ENCODE assay signal across 1 fruit fly cellular context in the genomic region with DNA sequence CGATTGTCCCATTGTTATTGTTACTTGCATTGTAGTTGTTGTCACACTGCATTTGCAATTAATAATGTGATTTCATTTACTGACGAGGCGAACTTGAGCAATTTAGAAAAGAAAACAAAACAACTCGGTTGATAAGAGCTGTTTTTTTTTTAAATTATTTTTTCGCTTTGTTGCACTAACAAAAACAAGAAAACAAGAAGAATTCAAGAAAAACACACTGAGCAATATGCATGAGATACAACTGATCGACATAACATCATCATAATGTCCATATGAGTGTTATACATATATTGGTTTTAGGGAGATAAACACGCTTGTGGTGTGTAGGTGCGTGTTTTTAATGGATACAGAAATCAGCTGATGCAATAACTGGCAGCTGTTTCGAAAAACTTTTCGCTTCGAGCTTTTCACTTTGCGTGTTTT.
TF ChIP-seq lines count a peak whose summit lies in the region.

No protein-coding gene starts in this region.

TF ChIP-seq in whole organism, embryonic, 481 proteins besides CTCF, POLR2A, EP300 and RAD21 (continued from another document and continues in another):
- TF ChIP-seq Ada2b (GFP tag; IDR thresholded peaks at IDR 0.05; lab: Robert Waterston, UW): peak; percentile 7; the same call in 1 of the 2 replicates
- peak; percentile 40 for TF ChIP-seq CG34376 (GFP tag; optimal IDR thresholded peaks at IDR 0.05; lab: Kevin White, UChicago)
- no peak for TF ChIP-seq Nf-YA (GFP tag; IDR thresholded peaks at IDR 0.05; lab: Robert Waterston, UW)
- no peak for TF ChIP-seq CG13775 (GFP tag; optimal IDR thresholded peaks at IDR 0.05; lab: Kevin White, UChicago)
- no peak for TF ChIP-seq CG11398 (GFP tag; optimal IDR thresholded peaks at IDR 0.05; lab: Kevin White, UChicago)
- TF ChIP-seq lab (GFP tag; optimal IDR thresholded peaks at IDR 0.05; lab: Kevin White, UChicago): peak; percentile 54
- no peak for TF ChIP-seq btn (GFP tag; optimal IDR thresholded peaks at IDR 0.05; lab: Kevin White, UChicago)
- TF ChIP-seq hth (optimal IDR thresholded peaks at IDR 0.05; lab: Kevin White, UChicago): no peak
- TF ChIP-seq Dbx (GFP tag; IDR thresholded peaks at IDR 0.05; lab: Robert Waterston, UW): 0 out of 3 replicates have a peak, but pooled peaks have one; percentile 30
- TF ChIP-seq CG5245 (GFP tag; optimal IDR thresholded peaks at IDR 0.05; lab: Kevin White, UChicago): no peak
- TF ChIP-seq zfh1 (GFP tag; IDR thresholded peaks at IDR 0.05; lab: Robert Waterston, UW): no peak
- peak; percentile 40 for TF ChIP-seq CG7987 (GFP tag; optimal IDR thresholded peaks at IDR 0.05; lab: Kevin White, UChicago)
- TF ChIP-seq CG13894 (tag; optimal IDR thresholded peaks at IDR 0.05; lab: Kevin White, UChicago): peak; percentile 52
- TF ChIP-seq yki (optimal IDR thresholded peaks at IDR 0.05; lab: Kevin White, UChicago): no peak
- TF ChIP-seq tll (GFP tag; optimal IDR thresholded peaks at IDR 0.05; lab: Kevin White, UChicago): no peak
- peak; percentile 28 for TF ChIP-seq sug (tag; optimal IDR thresholded peaks at IDR 0.05; lab: Kevin White, UChicago)
- peak; percentile 5 for TF ChIP-seq CG15514 (GFP tag; optimal IDR thresholded peaks at IDR 0.05; lab: Kevin White, UChicago)
- TF ChIP-seq CG6791 (GFP tag; IDR thresholded peaks at IDR 0.05; lab: Robert Waterston, UW; ENCODE audit: partially characterized antibody): no peak
- TF ChIP-seq croc (GFP tag; conservative IDR thresholded peaks at IDR 0.05; lab: Robert Waterston, UW): no peak
- no peak for TF ChIP-seq CG8089 (GFP tag; optimal IDR thresholded peaks at IDR 0.05; lab: Kevin White, UChicago)
- TF ChIP-seq caup (GFP tag; optimal IDR thresholded peaks at IDR 0.05; lab: Kevin White, UChicago; ENCODE audit: severe bottlenecking): peak; percentile 67
- peak; percentile 33 for TF ChIP-seq pho (GFP tag; optimal IDR thresholded peaks at IDR 0.05; lab: Kevin White, UChicago)
- TF ChIP-seq Hr78 (GFP tag; optimal IDR thresholded peaks at IDR 0.05; lab: Kevin White, UChicago): no peak
- TF ChIP-seq aop (GFP tag; IDR thresholded peaks at IDR 0.05; lab: Robert Waterston, UW): no peak
- no peak for TF ChIP-seq sens-2 (GFP tag; IDR thresholded peaks at IDR 0.05; lab: Robert Waterston, UW)
- TF ChIP-seq sob (GFP tag; IDR thresholded peaks at IDR 0.05; lab: Robert Waterston, UW): peak; percentile 26; the same call in 1 of the 2 replicates
- no peak for TF ChIP-seq MESR4 (GFP tag; optimal IDR thresholded peaks at IDR 0.05; lab: Kevin White, UChicago)
- TF ChIP-seq Pdp1 (GFP tag; optimal IDR thresholded peaks at IDR 0.05; lab: Kevin White, UChicago): peak in 1 of 2 experiments; percentile 68
- TF ChIP-seq ken (GFP tag; IDR thresholded peaks at IDR 0.05; lab: Robert Waterston, UW): no peak
- no peak for TF ChIP-seq CG7372 (GFP tag; IDR thresholded peaks at IDR 0.05; lab: Robert Waterston, UW)
- no peak for TF ChIP-seq CG10979 (tag; optimal IDR thresholded peaks at IDR 0.05; lab: Kevin White, UChicago)
- peak; percentile 18; the same call in 1 of the 2 replicates for TF ChIP-seq CG14014 (GFP tag; IDR thresholded peaks at IDR 0.05; lab: Robert Waterston, UW)
- TF ChIP-seq CG4360 (GFP tag; IDR thresholded peaks at IDR 0.05; lab: Robert Waterston, UW): 0 out of 2 replicates have a peak, but pooled peaks have one; percentile 37
- no peak for TF ChIP-seq CG15479 (GFP tag; optimal IDR thresholded peaks at IDR 0.05; lab: Kevin White, UChicago)
- TF ChIP-seq vvl (GFP tag; IDR thresholded peaks at IDR 0.05; lab: Robert Waterston, UW): peak; percentile 52
- no peak for TF ChIP-seq CG10267 (tag; optimal IDR thresholded peaks at IDR 0.05; lab: Kevin White, UChicago)
- no peak for TF ChIP-seq sna (GFP tag; IDR thresholded peaks at IDR 0.05; lab: Robert Waterston, UW; ENCODE audit: partially characterized antibody)
- no peak for TF ChIP-seq CG10959 (GFP tag; IDR thresholded peaks at IDR 0.05; lab: Robert Waterston, UW)
- TF ChIP-seq bcd (GFP tag; optimal IDR thresholded peaks at IDR 0.05; lab: Kevin White, UChicago): peak; percentile 12
- no peak for TF ChIP-seq hkb (optimal IDR thresholded peaks at IDR 0.05; lab: Kevin White, UChicago)
- TF ChIP-seq hkb (GFP tag; IDR thresholded peaks at IDR 0.05; lab: Robert Waterston, UW): peak; percentile 12; the same call in 1 of the 2 replicates
- TF ChIP-seq zf30C (GFP tag; optimal IDR thresholded peaks at IDR 0.05; lab: Kevin White, UChicago): no peak
- TF ChIP-seq pnt (GFP tag; optimal IDR thresholded peaks at IDR 0.05; lab: Kevin White, UChicago): no peak
- TF ChIP-seq CG12769 (tag; optimal IDR thresholded peaks at IDR 0.05; lab: Kevin White, UChicago): peak; percentile 64
- TF ChIP-seq B-H2 (GFP tag; optimal IDR thresholded peaks at IDR 0.05; lab: Kevin White, UChicago): peak; percentile 27
- TF ChIP-seq CG10543 (GFP tag; optimal IDR thresholded peaks at IDR 0.05; lab: Kevin White, UChicago): peak; percentile 28
- TF ChIP-seq Dip2 (GFP tag; IDR thresholded peaks at IDR 0.05; lab: Robert Waterston, UW): no peak
- TF ChIP-seq Med (GFP tag; lab: Kevin White, UChicago): peak; percentile 75
- no peak for TF ChIP-seq Dek (tag; optimal IDR thresholded peaks at IDR 0.05; lab: Kevin White, UChicago)
- no peak for TF ChIP-seq luna (GFP tag; optimal IDR thresholded peaks at IDR 0.05; lab: Kevin White, UChicago)
- peak; percentile 33 for TF ChIP-seq ATbp (GFP tag; optimal IDR thresholded peaks at IDR 0.05; lab: Kevin White, UChicago)
- TF ChIP-seq CG17802 (tag; optimal IDR thresholded peaks at IDR 0.05; lab: Kevin White, UChicago): no peak
- no peak for TF ChIP-seq Trl (optimal IDR thresholded peaks at IDR 0.05; lab: Kevin White, UChicago)
- no peak for TF ChIP-seq Trl (GFP tag; optimal IDR thresholded peaks at IDR 0.05; lab: Kevin White, UChicago)
- TF ChIP-seq Fer1 (GFP tag; optimal IDR thresholded peaks at IDR 0.05; lab: Kevin White, UChicago): peak; percentile 24
- TF ChIP-seq YL-1 (GFP tag; optimal IDR thresholded peaks at IDR 0.05; lab: Kevin White, UChicago): no peak
- no peak for TF ChIP-seq Dll (GFP tag; IDR thresholded peaks at IDR 0.05; lab: Robert Waterston, UW; ENCODE audit: partially characterized antibody)
- no peak for TF ChIP-seq CG10462 (GFP tag; optimal IDR thresholded peaks at IDR 0.05; lab: Kevin White, UChicago)
- TF ChIP-seq CG17359 (tag; optimal IDR thresholded peaks at IDR 0.05; lab: Kevin White, UChicago): peak; percentile 6
- TF ChIP-seq da (GFP tag; optimal IDR thresholded peaks at IDR 0.05; lab: Kevin White, UChicago): no peak
- no peak for TF ChIP-seq br (optimal IDR thresholded peaks at IDR 0.05; lab: Kevin White, UChicago)
- no peak for TF ChIP-seq CG34422 (GFP tag; IDR thresholded peaks at IDR 0.05; lab: Robert Waterston, UW)
- TF ChIP-seq CG13624 (GFP tag; optimal IDR thresholded peaks at IDR 0.05; lab: Kevin White, UChicago): peak; percentile 14
- no peak for TF ChIP-seq Dfd (GFP tag; optimal IDR thresholded peaks at IDR 0.05; lab: Kevin White, UChicago)
- peak; percentile 55 for TF ChIP-seq CG12299 (tag; optimal IDR thresholded peaks at IDR 0.05; lab: Kevin White, UChicago)
- no peak for TF ChIP-seq CG2116 (GFP tag; optimal IDR thresholded peaks at IDR 0.05; lab: Kevin White, UChicago)
- peak; percentile 18 for TF ChIP-seq CG12744 (GFP tag; optimal IDR thresholded peaks at IDR 0.05; lab: Kevin White, UChicago)
- TF ChIP-seq slbo (GFP tag; IDR thresholded peaks at IDR 0.05; lab: Robert Waterston, UW): no peak
- no peak for TF ChIP-seq gfzf (GFP tag; optimal IDR thresholded peaks at IDR 0.05; lab: Kevin White, UChicago)
- TF ChIP-seq HmgD (GFP tag; optimal IDR thresholded peaks at IDR 0.05; lab: Kevin White, UChicago): no peak
- no peak for TF ChIP-seq CG11456 (GFP tag; IDR thresholded peaks at IDR 0.05; lab: Robert Waterston, UW)
- no peak for TF ChIP-seq ash1 (GFP tag; optimal IDR thresholded peaks at IDR 0.05; lab: Kevin White, UChicago)
- no peak for TF ChIP-seq ac (GFP tag; optimal IDR thresholded peaks at IDR 0.05; lab: Kevin White, UChicago)
- no peak for TF ChIP-seq CG18476 (GFP tag; optimal IDR thresholded peaks at IDR 0.05; lab: Kevin White, UChicago)
- no peak for TF ChIP-seq pzg (GFP tag; optimal IDR thresholded peaks at IDR 0.05; lab: Kevin White, UChicago)
- no peak for TF ChIP-seq CG9817 (tag; optimal IDR thresholded peaks at IDR 0.05; lab: Kevin White, UChicago)
- TF ChIP-seq Bgb (GFP tag; IDR thresholded peaks at IDR 0.05; lab: Robert Waterston, UW; ENCODE audit: partially characterized antibody): no peak
- no peak for TF ChIP-seq Nf-YB (GFP tag; optimal IDR thresholded peaks at IDR 0.05; lab: Kevin White, UChicago)
- TF ChIP-seq Sox100B (GFP tag; optimal IDR thresholded peaks at IDR 0.05; lab: Kevin White, UChicago): no peak
- TF ChIP-seq CG8944 (GFP tag; optimal IDR thresholded peaks at IDR 0.05; lab: Kevin White, UChicago): no peak
- peak; percentile 6 for TF ChIP-seq CG1529 (GFP tag; optimal IDR thresholded peaks at IDR 0.05; lab: Kevin White, UChicago)
- TF ChIP-seq CG6654 (GFP tag; optimal IDR thresholded peaks at IDR 0.05; lab: Kevin White, UChicago): no peak
- peak; percentile 55; the same call in 1 of the 2 replicates for TF ChIP-seq Rfx (GFP tag; IDR thresholded peaks at IDR 0.05; lab: Robert Waterston, UW)
- TF ChIP-seq eyg (GFP tag; optimal IDR thresholded peaks at IDR 0.05; lab: Kevin White, UChicago): no peak
- TF ChIP-seq Asciz (GFP tag; optimal IDR thresholded peaks at IDR 0.05; lab: Kevin White, UChicago): peak; percentile 45
- TF ChIP-seq CG1792 (GFP tag; optimal IDR thresholded peaks at IDR 0.05; lab: Kevin White, UChicago): peak; percentile 0
- no peak for TF ChIP-seq CG31224 (GFP tag; IDR thresholded peaks at IDR 0.05; lab: Robert Waterston, UW)
- no peak for TF ChIP-seq CG8290 (GFP tag; optimal IDR thresholded peaks at IDR 0.05; lab: Kevin White, UChicago)
- peak in 1 of 2 experiments; percentile 67 for TF ChIP-seq CG8290 (tag; optimal IDR thresholded peaks at IDR 0.05; lab: Kevin White, UChicago)
- TF ChIP-seq CG14441 (GFP tag; IDR thresholded peaks at IDR 0.05; lab: Robert Waterston, UW): no peak
- TF ChIP-seq CrebB (tag; optimal IDR thresholded peaks at IDR 0.05; lab: Kevin White, UChicago): peak; percentile 3
- no peak for TF ChIP-seq CG7786 (GFP tag; optimal IDR thresholded peaks at IDR 0.05; lab: Kevin White, UChicago)
- no peak for TF ChIP-seq chm (GFP tag; IDR thresholded peaks at IDR 0.05; lab: Robert Waterston, UW)
- TF ChIP-seq Hmr (GFP tag; optimal IDR thresholded peaks at IDR 0.05; lab: Kevin White, UChicago): peak; percentile 6
- TF ChIP-seq hb (GFP tag; IDR thresholded peaks at IDR 0.05; lab: Robert Waterston, UW; ENCODE audit: partially characterized antibody): no peak
- TF ChIP-seq cwo (GFP tag; optimal IDR thresholded peaks at IDR 0.05; lab: Kevin White, UChicago): no peak
- TF ChIP-seq gcm (GFP tag; optimal IDR thresholded peaks at IDR 0.05; lab: Kevin White, UChicago): no peak
- TF ChIP-seq Fer2 (tag; optimal IDR thresholded peaks at IDR 0.05; lab: Kevin White, UChicago): no peak
- peak in 1 of 2 experiments; percentile 56 for TF ChIP-seq Eip74EF (GFP tag; optimal IDR thresholded peaks at IDR 0.05; lab: Kevin White, UChicago)
- TF ChIP-seq ERR (GFP tag; optimal IDR thresholded peaks at IDR 0.05; lab: Kevin White, UChicago): peak; percentile 12
- TF ChIP-seq CG11696 (GFP tag; IDR thresholded peaks at IDR 0.05; lab: Robert Waterston, UW): no peak
- TF ChIP-seq Drgx (GFP tag; IDR thresholded peaks at IDR 0.05; lab: Robert Waterston, UW): peak; percentile 85
- TF ChIP-seq CG18599 (GFP tag; optimal IDR thresholded peaks at IDR 0.05; lab: Kevin White, UChicago): peak; percentile 35
- no peak for TF ChIP-seq bab2 (GFP tag; optimal IDR thresholded peaks at IDR 0.05; lab: Kevin White, UChicago)
- no peak for TF ChIP-seq ap (GFP tag; IDR thresholded peaks at IDR 0.05; lab: Robert Waterston, UW)
- TF ChIP-seq CG33557 (GFP tag; optimal IDR thresholded peaks at IDR 0.05; lab: Kevin White, UChicago): no peak
- no peak for TF ChIP-seq z (GFP tag; IDR thresholded peaks at IDR 0.05; lab: Robert Waterston, UW)
- TF ChIP-seq CG1603 (tag; optimal IDR thresholded peaks at IDR 0.05; lab: Kevin White, UChicago): no peak
- no peak for TF ChIP-seq so (GFP tag; IDR thresholded peaks at IDR 0.05; lab: Robert Waterston, UW)
- no peak for TF ChIP-seq gce (GFP tag; IDR thresholded peaks at IDR 0.05; lab: Robert Waterston, UW)
- TF ChIP-seq Aef1 (GFP tag; IDR thresholded peaks at IDR 0.05; lab: Robert Waterston, UW): no peak
- no peak for TF ChIP-seq sr (GFP tag; IDR thresholded peaks at IDR 0.05; lab: Robert Waterston, UW)
- TF ChIP-seq ind (GFP tag; optimal IDR thresholded peaks at IDR 0.05; lab: Kevin White, UChicago): no peak
- TF ChIP-seq cato (GFP tag; optimal IDR thresholded peaks at IDR 0.05; lab: Kevin White, UChicago; ENCODE audit: borderline replicate concordance): no peak
- TF ChIP-seq CG9876 (GFP tag; optimal IDR thresholded peaks at IDR 0.05; lab: Kevin White, UChicago): no peak
- peak; percentile 9 for TF ChIP-seq dmrt99B (tag; optimal IDR thresholded peaks at IDR 0.05; lab: Kevin White, UChicago)
- no peak for TF ChIP-seq BEAF-32 (GFP tag; optimal IDR thresholded peaks at IDR 0.05; lab: Kevin White, UChicago)
- TF ChIP-seq CG11723 (GFP tag; optimal IDR thresholded peaks at IDR 0.05; lab: Kevin White, UChicago): no peak
- no peak for TF ChIP-seq CG2712 (tag; optimal IDR thresholded peaks at IDR 0.05; lab: Kevin White, UChicago)
- no peak for TF ChIP-seq CG12942 (GFP tag; optimal IDR thresholded peaks at IDR 0.05; lab: Kevin White, UChicago)
- no peak for TF ChIP-seq Vsx1 (GFP tag; optimal IDR thresholded peaks at IDR 0.05; lab: Kevin White, UChicago)
- no peak for TF ChIP-seq crol (GFP tag; IDR thresholded peaks at IDR 0.05; lab: Robert Waterston, UW)
- TF ChIP-seq CG12071 (GFP tag; optimal IDR thresholded peaks at IDR 0.05; lab: Kevin White, UChicago): peak; percentile 2
- TF ChIP-seq CG17568 (GFP tag; optimal IDR thresholded peaks at IDR 0.05; lab: Kevin White, UChicago): peak; percentile 15
- peak; percentile 11 for TF ChIP-seq scrt (GFP tag; optimal IDR thresholded peaks at IDR 0.05; lab: Kevin White, UChicago)
- no peak for TF ChIP-seq slou (GFP tag; optimal IDR thresholded peaks at IDR 0.05; lab: Kevin White, UChicago)
- TF ChIP-seq sens (GFP tag; lab: Kevin White, UChicago): peak; percentile 88
- TF ChIP-seq Fer3 (tag; optimal IDR thresholded peaks at IDR 0.05; lab: Kevin White, UChicago): peak; percentile 41
- no peak for TF ChIP-seq stc (GFP tag; IDR thresholded peaks at IDR 0.05; lab: Robert Waterston, UW)
- no peak for TF ChIP-seq CG33213 (GFP tag; optimal IDR thresholded peaks at IDR 0.05; lab: Kevin White, UChicago)
- peak; percentile 43; the same call in 1 of the 2 replicates for TF ChIP-seq HLH3B (GFP tag; IDR thresholded peaks at IDR 0.05; lab: Robert Waterston, UW)
